Fruit fly (Drosophila melanogaster) whole organism, wandering third instar larva: ENCODE results near the gene CG13407.

Source experiments
- Hr78 ChIP-seq: fragments of >200 bp; optimal IDR thresholded peaks from 2 replicates; lab custom pipeline; 2017; ENCODE audit warnings: missing biosample characterization, missing genetic modification characterization
- Sp1 ChIP-seq: fragments of 200-800 bp; sonication (Bioruptor generic); optimal IDR thresholded peaks from 3 replicates; lab custom pipeline; 2019; ENCODE audit warnings: missing biosample characterization, mild to moderate bottlenecking, missing genetic modification characterization, moderate library complexity

- no peak for TF ChIP-seq Sp1 (GFP tag; lab: Kevin White, UChicago)
- no peak for TF ChIP-seq Hr78
Measured at dm6 chr3R:22133337-22134014, 30.3 kb downstream of the CG13407 start, which contains the start of gene SKIP.
